Fruit fly (Drosophila melanogaster) whole organism, pupa: ENCODE results near the gene Vajk2.
A peak's percentile ranks its signal among the peaks of the same experiment; 100 is the strongest.

Experiments used
- CG10348 ChIP-seq: fragments of 200-800 bp; sonication (Bioruptor generic); IDR thresholded peaks from 2 replicates; pipeline ENCODE4 v1.3.6; 2022; ENCODE audit warnings: missing biosample characterization, missing genetic modification characterization
- CG12605 ChIP-seq: fragments of 200-800 bp; sonication (Bioruptor generic); IDR thresholded peaks from 2 replicates; pipeline ENCODE4 v1.3.6; 2022; ENCODE audit warnings: missing biosample characterization, missing genetic modification characterization
- CG13204 ChIP-seq: fragments of 200-800 bp; sonication (Bioruptor generic); optimal IDR thresholded peaks from 2 replicates; lab custom pipeline; 2018; ENCODE audit warnings: missing biosample characterization, mild to moderate bottlenecking, missing genetic modification characterization, moderate library complexity
- CG14655 ChIP-seq: fragments of 200-800 bp; sonication (Bioruptor generic); optimal IDR thresholded peaks from 3 replicates; lab custom pipeline; 2017; ENCODE audit warnings: mild to moderate bottlenecking, missing biosample characterization, missing genetic modification reagents, missing genetic modification characterization
- CG15710 ChIP-seq: fragments of 200-800 bp; sonication (Bioruptor generic); optimal IDR thresholded peaks from 2 replicates; lab custom pipeline; 2018; ENCODE audit warnings: missing biosample characterization, mild to moderate bottlenecking, missing genetic modification characterization, moderate library complexity
- CG17806 ChIP-seq: fragments of 200-800 bp; sonication (Bioruptor generic); optimal IDR thresholded peaks from 2 replicates; lab custom pipeline; 2018; ENCODE audit warnings: missing biosample characterization, mild to moderate bottlenecking, missing genetic modification characterization, moderate library complexity
- CG32121 ChIP-seq: fragments of 200-800 bp; sonication (Bioruptor generic); IDR thresholded peaks from 2 replicates; pipeline ENCODE4 v1.3.6; 2022; ENCODE audit warnings: missing biosample characterization, missing genetic modification characterization
- CG34367 ChIP-seq: fragments of 200-800 bp; sonication (Bioruptor generic); optimal IDR thresholded peaks from 2 replicates; lab custom pipeline; 2018; ENCODE audit warnings: missing biosample characterization, mild to moderate bottlenecking, missing genetic modification characterization
- CG4496 ChIP-seq: fragments of 200-800 bp; sonication (Bioruptor generic); IDR thresholded peaks from 3 replicates; pipeline ENCODE4 v1.3.6; 2022; ENCODE audit warnings: missing biosample characterization, missing genetic modification characterization
- CG8159 ChIP-seq: fragments of 200-800 bp; sonication (Bioruptor generic); optimal IDR thresholded peaks from 3 replicates; lab custom pipeline; 2018; ENCODE audit warnings: missing biosample characterization, mild to moderate bottlenecking, missing genetic modification characterization, moderate library complexity
- CG8301 ChIP-seq: fragments of 200-800 bp; sonication (Bioruptor generic); optimal IDR thresholded peaks from 2 replicates; lab custom pipeline; 2018; ENCODE audit warnings: missing biosample characterization, mild to moderate bottlenecking, missing genetic modification characterization
- CG9948 ChIP-seq: fragments of 200-800 bp; sonication (Bioruptor generic); optimal IDR thresholded peaks from 2 replicates; lab custom pipeline; 2018; ENCODE audit warnings: missing biosample characterization, mild to moderate bottlenecking, missing genetic modification characterization, moderate library complexity
- D1 ChIP-seq: fragments of 200-800 bp; sonication (Bioruptor generic); optimal IDR thresholded peaks from 2 replicates; lab custom pipeline; 2018; ENCODE audit warnings: missing biosample characterization, mild to moderate bottlenecking, missing genetic modification characterization, moderate library complexity
- EcR ChIP-seq: fragments of 200-800 bp; sonication (Bioruptor generic); optimal IDR thresholded peaks from 3 replicates; lab custom pipeline; 2019; ENCODE audit warnings: missing biosample characterization, missing genetic modification characterization, mild to moderate bottlenecking, moderate library complexity, missing genetic modification reagents
- Ets98B ChIP-seq: fragments of 200-800 bp; sonication (Bioruptor generic); IDR thresholded peaks from 2 replicates; pipeline ENCODE4 v1.3.6; 2022; ENCODE audit warnings: missing biosample characterization, missing genetic modification characterization
- Pif1A ChIP-seq: fragments of 200-800 bp; sonication (Bioruptor generic); optimal IDR thresholded peaks from 3 replicates; lab custom pipeline; 2016; ENCODE audit warnings: missing biosample characterization, missing genetic modification characterization
- Pif1B ChIP-seq: fragments of 200-800 bp; sonication (Bioruptor generic); optimal IDR thresholded peaks from 3 replicates; lab custom pipeline; 2016; ENCODE audit warnings: missing biosample characterization, missing genetic modification characterization
- Snoo ChIP-seq: fragments of 200-800 bp; sonication (Bioruptor generic); optimal IDR thresholded peaks from 3 replicates; lab custom pipeline; 2017; ENCODE audit warnings: missing biosample characterization, mild to moderate bottlenecking, missing genetic modification characterization, inconsistent platforms
- fd96Ca ChIP-seq: fragments of 200-800 bp; sonication (Bioruptor generic); IDR thresholded peaks from 3 replicates; pipeline ENCODE4 v1.3.6; 2022; ENCODE audit warnings: missing biosample characterization, missing genetic modification characterization
- gl ChIP-seq: fragments of 200-800 bp; sonication (Bioruptor generic); optimal IDR thresholded peaks from 2 replicates; lab custom pipeline; 2018; ENCODE audit warnings: missing biosample characterization, mild to moderate bottlenecking, missing genetic modification characterization
- rn ChIP-seq: fragments of 200-800 bp; sonication (Bioruptor generic); IDR thresholded peaks from 2 replicates; pipeline ENCODE4 v1.3.6; 2022; ENCODE audit warnings: missing biosample characterization, missing genetic modification characterization

Vajk2 gene

dm6 chr2L:13963467-13964122 lies 29.1 kb upstream of the Vajk2 start, which contains the start of gene NimB1:
Gene NimB1 (plus strand): TSS chr2L:13963507.
- no peak for TF ChIP-seq CG34367
- TF ChIP-seq CG9948 (tag; lab: Kevin White, UChicago) = no peak
- TF ChIP-seq gl (tag; lab: Kevin White, UChicago) = no peak
- no peak for TF ChIP-seq CG4496 (GFP tag; lab: Robert Waterston, UW)
- TF ChIP-seq CG10348 = no peak
- TF ChIP-seq fd96Ca = no peak
- TF ChIP-seq rn (GFP tag; lab: Robert Waterston, UW) = no peak

- no peak for TF ChIP-seq CG13204 (GFP tag; lab: Kevin White, UChicago)
- TF ChIP-seq CG14655 (GFP tag; lab: Kevin White, UChicago) = no peak
- TF ChIP-seq Pif1B (GFP tag; lab: Kevin White, UChicago) = no peak
- TF ChIP-seq, all 21 proteins: peak for 0
These were observed 25.9 kb upstream of the Vajk2 start for dm6 chr2L:13960399-13960798.

- TF ChIP-seq CG13204 (GFP tag; lab: Kevin White, UChicago) = no peak
- TF ChIP-seq CG34367 = no peak
- no peak for TF ChIP-seq CG14655 (GFP tag; lab: Kevin White, UChicago)
- TF ChIP-seq Snoo (tag; lab: Kevin White, UChicago) = no peak
- TF ChIP-seq CG10348 = no peak
These were observed 22.7 kb upstream of the Vajk2 start, which contains the start of gene NimA for dm6 chr2L:13957239-13957638. Gene NimA (plus strand): TSS chr2L:13957539.

dm6 chr2L:13955775-13956174 lies 21.3 kb upstream of the Vajk2 start:
- TF ChIP-seq EcR (GFP tag; lab: Kevin White, UChicago) = peak; percentile 85
- peak; percentile 92 for TF ChIP-seq CG34367
- peak; percentile 93 for TF ChIP-seq CG15710 (tag; lab: Kevin White, UChicago)
- peak; percentile 98 for TF ChIP-seq fd96Ca
- TF ChIP-seq CG14655 (GFP tag; lab: Kevin White, UChicago) = peak; percentile 96
- peak; percentile 96 for TF ChIP-seq CG8301 (tag; lab: Kevin White, UChicago)
- peak; percentile 59 for TF ChIP-seq D1
- peak; percentile 98 for TF ChIP-seq CG4496 (GFP tag; lab: Robert Waterston, UW)
- peak; percentile 91 for TF ChIP-seq CG9948 (tag; lab: Kevin White, UChicago)
- peak; percentile 92 for TF ChIP-seq CG17806
- TF ChIP-seq CG12605 = peak; percentile 94
- peak; percentile 78 for TF ChIP-seq CG13204 (GFP tag; lab: Kevin White, UChicago)
- peak; percentile 97 for TF ChIP-seq CG32121 (GFP tag; lab: Robert Waterston, UW)
- TF ChIP-seq Ets98B (GFP tag; lab: Robert Waterston, UW) = peak; percentile 96
- peak; percentile 85 for TF ChIP-seq gl (tag; lab: Kevin White, UChicago)
- peak; percentile 91 for TF ChIP-seq rn (GFP tag; lab: Robert Waterston, UW)
- peak; percentile 90 for TF ChIP-seq Pif1A (GFP tag; lab: Kevin White, UChicago)
- peak; percentile 94 for TF ChIP-seq Pif1B (GFP tag; lab: Kevin White, UChicago)
- peak; percentile 97 for TF ChIP-seq Snoo (tag; lab: Kevin White, UChicago)
- peak; percentile 79 for TF ChIP-seq CG10348
- peak; percentile 90 for TF ChIP-seq CG8159 (tag; lab: Kevin White, UChicago)

DNA sequence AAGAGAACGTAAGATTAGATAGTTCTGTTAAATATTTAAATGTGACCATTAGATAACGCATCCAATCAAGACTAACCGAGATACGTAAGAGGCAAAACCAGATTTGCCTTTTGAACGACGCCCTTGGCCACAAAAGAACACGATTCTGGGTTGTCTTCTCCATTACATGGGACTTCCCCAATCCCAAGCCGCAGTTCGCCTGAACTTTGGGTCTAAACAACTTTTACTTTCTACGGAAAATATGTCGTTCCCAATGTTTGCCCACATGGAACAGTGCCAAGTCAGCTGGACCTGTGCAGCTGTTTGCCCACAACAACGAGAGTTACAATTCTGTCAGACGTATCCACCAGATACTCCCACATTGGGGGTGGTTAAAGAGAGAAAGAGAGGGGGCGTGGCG lies 15.3 kb upstream of the Vajk2 start:
- TF ChIP-seq CG32121 (GFP tag; lab: Robert Waterston, UW) (no peak), CG14655 (GFP tag; lab: Kevin White, UChicago) (no peak), EcR (GFP tag; lab: Kevin White, UChicago) (no peak), CG12605 (no peak), CG13204 (GFP tag; lab: Kevin White, UChicago) (no peak), fd96Ca (no peak), CG9948 (tag; lab: Kevin White, UChicago) (no peak), Pif1B (GFP tag; lab: Kevin White, UChicago) (no peak), CG8159 (tag; lab: Kevin White, UChicago) (no peak), D1 (no peak), CG34367 (no peak), CG15710 (tag; lab: Kevin White, UChicago) (no peak), Snoo (tag; lab: Kevin White, UChicago) (no peak), Pif1A (GFP tag; lab: Kevin White, UChicago) (no peak), rn (GFP tag; lab: Robert Waterston, UW) (no peak)

dm6 chr2L:13947476-13947875 lies 13.0 kb upstream of the Vajk2 start, which contains the start of gene Vajk3:
Gene Vajk3 (minus strand): TSS chr2L:13947476.
- TF ChIP-seq rn (GFP tag; lab: Robert Waterston, UW) (no peak), gl (tag; lab: Kevin White, UChicago) (no peak), CG14655 (GFP tag; lab: Kevin White, UChicago) (no peak), CG4496 (GFP tag; lab: Robert Waterston, UW) (peak; percentile 75)

- peak; percentile 71 for TF ChIP-seq CG32121 (GFP tag; lab: Robert Waterston, UW)
- TF ChIP-seq CG4496 (GFP tag; lab: Robert Waterston, UW) = peak; percentile 63; the same call in 2 of the 3 replicates
- TF ChIP-seq Ets98B (GFP tag; lab: Robert Waterston, UW) = peak; percentile 75; the same call in 1 of the 2 replicates
- peak; percentile 45; the same call in 1 of the 2 replicates for TF ChIP-seq CG12605
- no peak for TF ChIP-seq D1
- peak; percentile 52 for TF ChIP-seq CG8159 (tag; lab: Kevin White, UChicago)
These were observed 3.2 kb downstream of the Vajk2 start, which contains the start of gene CG42711 for dm6 chr2L:13931318-13931717. Gene CG42711 (minus strand): TSS chr2L:13931362.
